Worm (Caenorhabditis elegans) whole organism, early embryonic: ENCODE results near the gene dhs-25.

ENCODE experiments used
- F13C5.2 ChIP-seq: sonication (generic microtip); optimal IDR thresholded peaks from 2 replicates; lab custom pipeline; 2017; ENCODE audit warnings: mild to moderate bottlenecking, missing genetic modification characterization, inconsistent platforms, missing compliant biosample characterization
- hmbx-1 ChIP-seq: sonication (generic microtip); optimal IDR thresholded peaks from 2 replicates; lab custom pipeline; 2016; ENCODE audit warnings: mild to moderate bottlenecking, missing genetic modification characterization, missing compliant biosample characterization

ce11 chrX:1445696-1446095 lies 40.6 kb upstream of the dhs-25 start:
- TF ChIP-seq hmbx-1 (no peak), F13C5.2 (tag; lab: Kevin White, UChicago) (no peak)
